Fruit fly (Drosophila melanogaster): ENCODE data around the gene CG11370.

dm6 chr3L:22713605-22714004 is 1.6 kb downstream of the CG11370 start:
- TF ChIP-seq CG8478 (optimal IDR thresholded peaks at IDR 0.05) (no peak), CTCF (optimal IDR thresholded peaks at IDR 0.05) (peak; percentile 70 to 82)
